Worm (Caenorhabditis elegans) whole organism, L1 larva: Measurements from ENCODE around the gene ctsa-3.1.

ENCODE experiments used
- ceh-82 ChIP-seq, 3 experiments: fragments of 150-350 bp in 1 of 3; sonication (generic microtip) in 2 of 3; optimal IDR thresholded peaks; 2 replicates each; lab custom pipeline; 2014 to 2017; ENCODE audit warnings: missing biosample characterization in 3 of 3, missing genetic modification characterization in 3 of 3
- egl-27 ChIP-seq, 2 experiments: fragments of 150-350 bp in 1 of 2; sonication (generic microtip); optimal IDR thresholded peaks; 3 replicates each; lab custom pipeline; 2017 to 2018; ENCODE audit warnings: missing biosample characterization in 2 of 2, missing genetic modification characterization in 2 of 2, missing genetic modification reagents in 2 of 2
- fkh-8 ChIP-seq: sonication (generic microtip); optimal IDR thresholded peaks from 2 replicates; lab custom pipeline; 2016; ENCODE audit warnings: mild to moderate bottlenecking, missing genetic modification characterization, missing compliant biosample characterization
- grh-1 ChIP-seq: fragments of 200-800 bp; sonication (Bioruptor generic); IDR thresholded peaks from 2 replicates; pipeline ENCODE4 v1.3.6; 2022; ENCODE audit warnings: missing genetic modification reagents, missing genetic modification characterization, missing compliant biosample characterization
- lin-39 ChIP-seq: fragments of 150-350 bp; optimal IDR thresholded peaks from 2 replicates; lab custom pipeline; 2014; ENCODE audit warnings: missing biosample characterization, missing genetic modification reagents, missing genetic modification characterization
- lsy-2 ChIP-seq, 2 experiments: fragments of 150-350 bp; optimal IDR thresholded peaks; 2 replicates each; lab custom pipeline; 2014; ENCODE audit warnings: missing biosample characterization in 2 of 2, missing genetic modification characterization in 2 of 2
- nhr-11 ChIP-seq: fragments of 150-350 bp; optimal IDR thresholded peaks from 2 replicates; lab custom pipeline; 2014; ENCODE audit warnings: missing biosample characterization, missing genetic modification characterization
- nhr-12 ChIP-seq: sonication (generic microtip); optimal IDR thresholded peaks from 2 replicates; lab custom pipeline; 2017; ENCODE audit warnings: missing biosample characterization, missing genetic modification characterization
- nhr-19 ChIP-seq: fragments of 200-800 bp; sonication (Bioruptor generic); conservative IDR thresholded peaks from 2 replicates; pipeline ENCODE4 v1.3.6; 2022; ENCODE audit warnings: missing genetic modification characterization, missing compliant biosample characterization
- nhr-77 ChIP-seq: fragments of 150-350 bp; optimal IDR thresholded peaks from 2 replicates; lab custom pipeline; 2014; ENCODE audit warnings: missing biosample characterization, missing genetic modification characterization
- pax-3 ChIP-seq: fragments of 200-800 bp; sonication (Bioruptor generic); optimal IDR thresholded peaks from 2 replicates; lab custom pipeline; 2018; ENCODE audit warnings: mild to moderate bottlenecking, missing genetic modification characterization, moderate library complexity, missing compliant biosample characterization
- tlp-1 ChIP-seq: fragments of 150-350 bp; optimal IDR thresholded peaks from 2 replicates; lab custom pipeline; 2014; ENCODE audit warnings: missing biosample characterization, missing genetic modification characterization
- unc-86 ChIP-seq: sonication (generic microtip); optimal IDR thresholded peaks from 2 replicates; lab custom pipeline; 2016; ENCODE audit warnings: missing genetic modification characterization, missing compliant biosample characterization
- zip-4 ChIP-seq: fragments of 200-800 bp; sonication (Bioruptor generic); optimal IDR thresholded peaks from 2 replicates; lab custom pipeline; 2018; ENCODE audit warnings: mild to moderate bottlenecking, missing genetic modification characterization, moderate library complexity, missing compliant biosample characterization

DNA sequence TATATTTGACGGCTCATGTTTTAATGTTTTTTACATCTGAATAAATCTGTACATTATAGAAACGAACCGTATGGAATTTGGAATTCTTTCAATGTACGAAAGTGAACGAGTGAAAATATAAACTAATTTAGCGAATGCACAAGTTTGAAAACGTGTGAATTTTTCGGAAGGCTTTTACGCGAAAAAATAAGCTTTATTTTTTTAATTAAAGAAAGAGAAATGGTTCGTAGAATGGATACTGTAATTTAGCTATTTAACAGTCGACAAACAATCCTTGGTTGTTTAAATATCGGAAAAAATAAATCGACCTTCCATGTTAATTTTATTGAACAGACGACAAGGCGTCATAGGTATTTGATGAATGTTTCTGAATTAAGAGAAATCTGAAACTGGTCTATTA is 37.1 kb upstream of the ctsa-3.1 start, which contains the start of gene acdh-12:
- TF ChIP-seq lsy-2 (tag; optimal IDR thresholded peaks at IDR 0.05; lab: Kevin White, UChicago): no peak
- no peak for TF ChIP-seq nhr-77 (tag; lab: Kevin White, UChicago)
- no peak for TF ChIP-seq ceh-82 (tag; optimal IDR thresholded peaks at IDR 0.05; lab: Kevin White, UChicago)
- no peak for TF ChIP-seq nhr-19 (GFP tag; lab: Robert Waterston, UW)
- TF ChIP-seq nhr-12 (tag; lab: Kevin White, UChicago): no peak
- no peak for TF ChIP-seq egl-27 (tag; optimal IDR thresholded peaks at IDR 0.05; lab: Kevin White, UChicago)
- no peak for TF ChIP-seq unc-86 (tag; lab: Kevin White, UChicago)
- TF ChIP-seq fkh-8 (tag; lab: Kevin White, UChicago): no peak
- TF ChIP-seq pax-3 (tag; lab: Kevin White, UChicago): no peak
- TF ChIP-seq tlp-1 (tag; lab: Kevin White, UChicago): no peak
- TF ChIP-seq grh-1: no peak
- no peak for TF ChIP-seq nhr-11 (tag; lab: Kevin White, UChicago)
- TF ChIP-seq lin-39 (tag; lab: Kevin White, UChicago): no peak
- no peak for TF ChIP-seq zip-4 (GFP tag; lab: Kevin White, UChicago)
